Worm (Caenorhabditis elegans) whole organism, early embryonic: Measurements from ENCODE around the gene sel-10.

Experiments
- B0310.2 ChIP-seq: sonication (generic microtip); optimal IDR thresholded peaks from 2 replicates; lab custom pipeline; 2016; ENCODE audit warnings: mild to moderate bottlenecking, missing genetic modification characterization, missing compliant biosample characterization
- F13C5.2 ChIP-seq: sonication (generic microtip); optimal IDR thresholded peaks from 2 replicates; lab custom pipeline; 2017; ENCODE audit warnings: mild to moderate bottlenecking, missing genetic modification characterization, inconsistent platforms, missing compliant biosample characterization
- ama-1 ChIP-seq: fragments of 150-350 bp; optimal IDR thresholded peaks from 2 replicates; lab custom pipeline; 2014
- ets-7 ChIP-seq: sonication (generic microtip); optimal IDR thresholded peaks from 2 replicates; lab custom pipeline; 2016; ENCODE audit warnings: missing genotype, missing genetic modification characterization, missing compliant biosample characterization
- flt-1 ChIP-seq: fragments of 200-800 bp; sonication (Bioruptor generic); IDR thresholded peaks from 2 replicates; pipeline ENCODE4 v1.3.6; 2022; ENCODE audit warnings: missing genetic modification characterization, missing compliant biosample characterization
- hmbx-1 ChIP-seq: sonication (generic microtip); optimal IDR thresholded peaks from 2 replicates; lab custom pipeline; 2016; ENCODE audit warnings: mild to moderate bottlenecking, missing genetic modification characterization, missing compliant biosample characterization
- hmg-4 ChIP-seq: fragments of 200-800 bp; sonication (Bioruptor generic); optimal IDR thresholded peaks from 2 replicates; lab custom pipeline; 2018; ENCODE audit warnings: mild to moderate bottlenecking, missing genetic modification characterization, missing compliant biosample characterization
- hnd-1 ChIP-seq: sonication (generic microtip); optimal IDR thresholded peaks from 2 replicates; lab custom pipeline; 2016; ENCODE audit warnings: missing genetic modification characterization, missing compliant biosample characterization
- scrt-1 ChIP-seq: fragments of 200-800 bp; sonication (Bioruptor generic); IDR thresholded peaks from 2 replicates; pipeline ENCODE4 v1.3.6; 2022; ENCODE audit warnings: missing genetic modification characterization, missing compliant biosample characterization
- sea-1 ChIP-seq: fragments of 200-800 bp; sonication (Bioruptor generic); conservative IDR thresholded peaks from 2 replicates; pipeline ENCODE4 v1.3.6; 2022; ENCODE audit warnings: missing genetic modification characterization, missing compliant biosample characterization
- tbx-11 ChIP-seq: fragments of 200-800 bp; sonication (Bioruptor generic); IDR thresholded peaks from 2 replicates; pipeline ENCODE4 v1.3.6; 2022; ENCODE audit warnings: missing genetic modification characterization, missing compliant biosample characterization
- tbx-37 ChIP-seq: fragments of 200-800 bp; sonication (Bioruptor generic); conservative IDR thresholded peaks from 2 replicates; pipeline ENCODE4 v1.3.6; 2022; ENCODE audit warnings: missing genetic modification reagents, missing genetic modification characterization, missing compliant biosample characterization
- tra-4 ChIP-seq: sonication (generic microtip); optimal IDR thresholded peaks from 2 replicates; lab custom pipeline; 2017; ENCODE audit warnings: missing genetic modification characterization, missing compliant biosample characterization

- TF ChIP-seq ama-1 (no peak), B0310.2 (tag; lab: Kevin White, UChicago) (no peak), tra-4 (tag; lab: Kevin White, UChicago) (no peak), flt-1 (GFP tag; lab: Robert Waterston, UW) (no peak), F13C5.2 (no peak), hmbx-1 (no peak), sea-1 (GFP tag; lab: Robert Waterston, UW) (no peak), hmg-4 (GFP tag; lab: Kevin White, UChicago) (no peak), scrt-1 (no peak), hnd-1 (tag; lab: Kevin White, UChicago) (no peak), ets-7 (tag; lab: Kevin White, UChicago) (no peak), tbx-11 (GFP tag; lab: Robert Waterston, UW) (no peak), tbx-37 (GFP tag; lab: Robert Waterston, UW) (no peak)
Measured at ce11 chrV:13775529-13775928, 43.6 kb upstream of the sel-10 start, which contains the start of gene F53C11.1.
